Fruit fly (Drosophila melanogaster) whole organism, embryonic: ENCODE data around the gene amos.

Experiments used
- Adf1 ChIP-seq: fragments of 200-800 bp; sonication (Bioruptor generic); IDR thresholded peaks from 2 replicates; pipeline ENCODE4 v1.3.6; 2022; ENCODE audit warnings: missing biosample characterization, missing genetic modification characterization
- BtbVII ChIP-seq: fragments of 200-800 bp; sonication (Bioruptor generic); optimal IDR thresholded peaks from 3 replicates; lab custom pipeline; 2017; ENCODE audit warnings: missing biosample characterization, mild to moderate bottlenecking, missing genetic modification characterization
- CG10147 ChIP-seq: fragments of 200-800 bp; sonication (Bioruptor generic); optimal IDR thresholded peaks from 2 replicates; lab custom pipeline; 2019; ENCODE audit warnings: missing biosample characterization, mild to moderate bottlenecking, missing genetic modification characterization, moderate library complexity
- CG12219 ChIP-seq: fragments of 200-800 bp; sonication (Bioruptor generic); optimal IDR thresholded peaks from 3 replicates; lab custom pipeline; 2018; ENCODE audit warnings: missing biosample characterization, mild to moderate bottlenecking, missing genetic modification characterization
- CG12659 ChIP-seq: fragments of 200-800 bp; sonication (Bioruptor generic); optimal IDR thresholded peaks from 3 replicates; lab custom pipeline; 2017; ENCODE audit warnings: mild to moderate bottlenecking, missing biosample characterization, missing genetic modification reagents, missing genetic modification characterization
- CG12942 ChIP-seq: fragments of 200-800 bp; sonication (Bioruptor generic); optimal IDR thresholded peaks from 3 replicates; lab custom pipeline; 2016; ENCODE audit warnings: missing biosample characterization, missing genetic modification characterization
- CG13296 ChIP-seq: fragments of 200-800 bp; sonication (Bioruptor generic); optimal IDR thresholded peaks from 3 replicates; lab custom pipeline; 2018; ENCODE audit warnings: missing biosample characterization, mild to moderate bottlenecking, missing genetic modification characterization
- CG14860 ChIP-seq: fragments of 200-800 bp; sonication (Bioruptor generic); IDR thresholded peaks from 3 replicates; pipeline ENCODE4 v1.3.6; 2022; ENCODE audit warnings: missing biosample characterization, missing genetic modification characterization; ENCODE audit not compliant: partially characterized antibody
- CG1647 ChIP-seq: fragments of 200-800 bp; sonication (Bioruptor generic); optimal IDR thresholded peaks from 3 replicates; lab custom pipeline; 2016; ENCODE audit warnings: missing biosample characterization, missing genetic modification characterization
- CG16815 ChIP-seq: fragments of 200-800 bp; sonication (Bioruptor generic); optimal IDR thresholded peaks from 3 replicates; lab custom pipeline; 2017; ENCODE audit warnings: missing biosample characterization, mild to moderate bottlenecking, missing genetic modification characterization
- CG2889 ChIP-seq: fragments of 200-800 bp; sonication (Bioruptor generic); IDR thresholded peaks from 3 replicates; pipeline ENCODE4 v1.3.6; 2022; ENCODE audit warnings: missing biosample characterization, missing genetic modification characterization
- CG30403 ChIP-seq: fragments of 200-800 bp; sonication (Bioruptor generic); optimal IDR thresholded peaks from 3 replicates; lab custom pipeline; 2016; ENCODE audit warnings: missing biosample characterization, missing genetic modification characterization
- CG31441 ChIP-seq: fragments of 200-800 bp; sonication (Bioruptor generic); IDR thresholded peaks from 2 replicates; pipeline ENCODE4 v1.3.6; 2022; ENCODE audit warnings: missing biosample characterization, missing genetic modification characterization
- CG32772 ChIP-seq: fragments of 200-800 bp; sonication (Bioruptor generic); IDR thresholded peaks from 2 replicates; pipeline ENCODE4 v1.3.6; 2022; ENCODE audit warnings: missing biosample characterization, missing genetic modification characterization
- CG5953 ChIP-seq: fragments of 200-800 bp; sonication (Bioruptor generic); IDR thresholded peaks from 2 replicates; pipeline ENCODE4 v1.3.6; 2022; ENCODE audit warnings: missing biosample characterization, missing genetic modification characterization
- CG6765 ChIP-seq: fragments of 200-800 bp; sonication (Bioruptor generic); optimal IDR thresholded peaks from 3 replicates; lab custom pipeline; 2017; ENCODE audit warnings: missing biosample characterization, mild to moderate bottlenecking, missing genetic modification characterization
- CG7786 ChIP-seq: fragments of 200-800 bp; sonication (Bioruptor generic); optimal IDR thresholded peaks from 2 replicates; lab custom pipeline; 2016; ENCODE audit warnings: missing biosample characterization, missing genetic modification characterization
- CG8478 ChIP-seq: fragments of >200 bp; optimal IDR thresholded peaks from 2 replicates; lab custom pipeline; 2018
- CG8765 ChIP-seq: fragments of 200-800 bp; sonication (Bioruptor generic); IDR thresholded peaks from 2 replicates; pipeline ENCODE4 v1.3.6; 2022; ENCODE audit warnings: missing biosample characterization, missing genetic modification characterization
- Chrac-16 ChIP-seq: fragments of 200-800 bp; sonication (Bioruptor generic); optimal IDR thresholded peaks from 3 replicates; lab custom pipeline; 2016; ENCODE audit warnings: missing biosample characterization, missing genetic modification characterization
- D ChIP-seq, 2 experiments: fragments of 200-800 bp in 1 of 2; fragments of >200 bp in 1 of 2; sonication (Bioruptor generic) in 1 of 2; optimal IDR thresholded peaks; 2 replicates in 1 of 2; 3 replicates in 1 of 2; lab custom pipeline; 2017; ENCODE audit warnings: mild to moderate bottlenecking in 1 of 2, missing biosample characterization in 1 of 2, missing genetic modification characterization in 1 of 2, missing genetic modification reagents in 1 of 2
- Dad ChIP-seq: fragments of 200-800 bp; sonication (Bioruptor generic); optimal IDR thresholded peaks from 3 replicates; lab custom pipeline; 2016; ENCODE audit warnings: missing biosample characterization, missing genetic modification characterization
- Dek ChIP-seq: fragments of 200-800 bp; sonication (Bioruptor generic); optimal IDR thresholded peaks from 3 replicates; lab custom pipeline; 2019; ENCODE audit warnings: missing biosample characterization, mild to moderate bottlenecking, missing genetic modification characterization, moderate library complexity
- Ets97D ChIP-seq: fragments of 200-800 bp; sonication (Bioruptor generic); optimal IDR thresholded peaks from 3 replicates; lab custom pipeline; 2016; ENCODE audit warnings: missing biosample characterization, missing genetic modification characterization
- HLH54F ChIP-seq: fragments of 200-800 bp; sonication (Bioruptor generic); optimal IDR thresholded peaks from 3 replicates; lab custom pipeline; 2016; ENCODE audit warnings: missing biosample characterization, missing genetic modification characterization
- HmgD ChIP-seq: fragments of 200-800 bp; sonication (Bioruptor generic); optimal IDR thresholded peaks from 3 replicates; lab custom pipeline; 2016; ENCODE audit warnings: missing biosample characterization, missing genetic modification characterization
- Max ChIP-seq: fragments of 200-800 bp; sonication (Bioruptor generic); optimal IDR thresholded peaks from 2 replicates; lab custom pipeline; 2016; ENCODE audit warnings: missing biosample characterization, mild to moderate bottlenecking, missing genetic modification characterization
- NC2β ChIP-seq: fragments of 200-800 bp; sonication (Bioruptor generic); optimal IDR thresholded peaks from 2 replicates; lab custom pipeline; 2016; ENCODE audit warnings: missing biosample characterization, missing genetic modification characterization
- TFAM ChIP-seq: fragments of 200-800 bp; sonication (Bioruptor generic); optimal IDR thresholded peaks from 2 replicates; lab custom pipeline; 2017; ENCODE audit warnings: missing biosample characterization, missing genetic modification characterization, inconsistent platforms
- al ChIP-seq: fragments of 200-800 bp; sonication (Bioruptor generic); IDR thresholded peaks from 2 replicates; pipeline ENCODE4 v1.3.6; 2022; ENCODE audit warnings: missing biosample characterization, missing genetic modification characterization
- btn ChIP-seq: fragments of 200-800 bp; sonication (Bioruptor generic); optimal IDR thresholded peaks from 2 replicates; lab custom pipeline; 2016; ENCODE audit warnings: missing biosample characterization, missing genetic modification characterization
- chif ChIP-seq, 2 experiments: fragments of 200-800 bp; sonication (Bioruptor generic); optimal IDR thresholded peaks; 3 replicates each; lab custom pipeline; 2016; ENCODE audit warnings: missing biosample characterization in 2 of 2, missing genetic modification characterization in 2 of 2
- ci ChIP-seq: fragments of 200-800 bp; sonication (Bioruptor generic); IDR thresholded peaks from 3 replicates; pipeline ENCODE4 v1.3.6; 2022; ENCODE audit warnings: missing biosample characterization, missing genetic modification characterization
- exex ChIP-seq: fragments of 200-800 bp; sonication (Bioruptor generic); optimal IDR thresholded peaks from 4 replicates; lab custom pipeline; 2018; ENCODE audit warnings: missing biosample characterization, mild to moderate bottlenecking, missing genetic modification characterization, moderate library complexity
- gt ChIP-seq: fragments of 200-800 bp; sonication (Bioruptor generic); IDR thresholded peaks from 2 replicates; pipeline ENCODE4 v1.3.6; 2022; ENCODE audit warnings: missing biosample characterization, missing genetic modification characterization
- kah ChIP-seq: fragments of 200-800 bp; sonication (Bioruptor generic); optimal IDR thresholded peaks from 2 replicates; lab custom pipeline; 2018; ENCODE audit warnings: missing biosample characterization, mild to moderate bottlenecking, missing genetic modification characterization
- ken ChIP-seq: fragments of 200-800 bp; sonication (Bioruptor generic); IDR thresholded peaks from 3 replicates; pipeline ENCODE4 v1.3.6; 2022; ENCODE audit warnings: missing biosample characterization, missing genetic modification characterization
- maf-S ChIP-seq: fragments of 200-800 bp; sonication (Bioruptor generic); optimal IDR thresholded peaks from 2 replicates; lab custom pipeline; 2016; ENCODE audit warnings: missing biosample characterization, missing genetic modification characterization
- mirr ChIP-seq: fragments of 200-800 bp; sonication (Bioruptor generic); optimal IDR thresholded peaks from 3 replicates; lab custom pipeline; 2018; ENCODE audit warnings: missing biosample characterization, mild to moderate bottlenecking, missing genetic modification characterization
- pita ChIP-seq: fragments of 200-800 bp; sonication (Bioruptor generic); optimal IDR thresholded peaks from 2 replicates; lab custom pipeline; 2017; ENCODE audit warnings: missing biosample characterization, mild to moderate bottlenecking, missing genetic modification characterization
- prd ChIP-seq, 3 experiments: fragments of >200 bp in 2 of 3; fragments of 200-800 bp in 1 of 3; sonication (Bioruptor generic) in 1 of 3; optimal IDR thresholded peaks in 2 of 3; IDR thresholded peaks in 1 of 3; 2 replicates in 2 of 3; 3 replicates in 1 of 3; pipeline versions ENCODE4 v1.3.6 to Lab custom; 2017 to 2022; ENCODE audit warnings: missing biosample characterization in 1 of 3, missing genetic modification characterization in 1 of 3
- rib ChIP-seq: fragments of 200-800 bp; sonication (Bioruptor generic); IDR thresholded peaks from 2 replicates; pipeline ENCODE4 v1.3.6; 2022; ENCODE audit warnings: missing biosample characterization, missing genetic modification characterization
- run ChIP-seq: fragments of 200-800 bp; sonication (Bioruptor generic); optimal IDR thresholded peaks from 3 replicates; lab custom pipeline; 2018; ENCODE audit warnings: missing biosample characterization, mild to moderate bottlenecking, missing genetic modification characterization
- sc ChIP-seq, 3 experiments: fragments of >200 bp in 2 of 3; fragments of 200-800 bp in 1 of 3; sonication (Bioruptor generic) in 1 of 3; optimal IDR thresholded peaks; 2 replicates in 2 of 3; 3 replicates in 1 of 3; lab custom pipeline; 2017; ENCODE audit warnings: mild to moderate bottlenecking in 1 of 3, missing biosample characterization in 1 of 3, missing genetic modification characterization in 1 of 3, missing genetic modification reagents in 1 of 3
- sna ChIP-seq: fragments of 200-800 bp; sonication (Bioruptor generic); IDR thresholded peaks from 2 replicates; pipeline ENCODE4 v1.3.6; 2022; ENCODE audit warnings: missing biosample characterization, missing genetic modification characterization; ENCODE audit not compliant: partially characterized antibody
- tll ChIP-seq, 2 experiments: fragments of 200-800 bp in 1 of 2; fragments of >200 bp in 1 of 2; sonication (Bioruptor generic) in 1 of 2; optimal IDR thresholded peaks; 2 replicates each; lab custom pipeline; 2017 to 2019; ENCODE audit warnings: missing biosample characterization in 2 of 2, missing genetic modification characterization in 2 of 2, mild to moderate bottlenecking in 1 of 2, moderate library complexity in 1 of 2
- vfl ChIP-seq: fragments of 200-800 bp; sonication (Bioruptor generic); optimal IDR thresholded peaks from 2 replicates; lab custom pipeline; 2016; ENCODE audit warnings: missing biosample characterization, missing genetic modification characterization
- vnd ChIP-seq: fragments of 200-800 bp; sonication (Bioruptor generic); IDR thresholded peaks from 3 replicates; pipeline ENCODE4 v1.3.6; 2022; ENCODE audit warnings: missing biosample characterization, missing genetic modification characterization; ENCODE audit not compliant: partially characterized antibody

The amos gene

DNA sequence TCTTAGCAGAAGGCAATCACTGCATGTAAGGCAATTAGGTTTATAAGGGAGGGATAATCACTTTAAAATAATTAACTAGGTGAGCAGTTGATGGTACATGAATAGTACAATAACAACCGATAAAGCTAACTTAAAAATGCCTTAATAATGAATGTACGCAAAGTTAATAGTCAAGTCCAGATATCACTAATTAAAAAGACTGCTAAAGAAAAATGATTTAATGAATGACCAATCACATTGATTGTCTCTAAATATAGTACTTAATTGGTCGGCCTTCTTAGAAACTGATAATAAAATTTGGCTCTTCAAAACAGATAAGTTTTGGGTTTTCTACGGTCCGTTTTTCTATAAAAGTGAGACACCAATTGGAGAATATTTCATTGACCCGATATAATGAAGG lies 8.8 kb upstream of the amos start, which contains the start of gene CG31789:
Gene CG31789 (plus strand): TSS at position 380 of the 400 bp plus-strand sequence.
- TF ChIP-seq Chrac-16 (no peak), CG12942 (no peak), CG32772 (GFP tag; lab: Robert Waterston, UW) (no peak), exex (tag; lab: Kevin White, UChicago) (peak; percentile 98), CG14860 (GFP tag; lab: Robert Waterston, UW) (no peak), mirr (GFP tag; lab: Kevin White, UChicago) (peak; percentile 92), rib (GFP tag; lab: Robert Waterston, UW) (no peak), ken (GFP tag; lab: Robert Waterston, UW) (no peak)

dm6 chr2L:18604986-18605385 lies 8.3 kb upstream of the amos start, which contains the start of gene CG10413:
TSS of gene CG10413 (minus strand) at chr2L:18605249.
- TF ChIP-seq CG10147 (peak; percentile 97), CG8765 (peak; percentile 96), chif (GFP tag; optimal IDR thresholded peaks at IDR 0.05; lab: Kevin White, UChicago) (peak; percentile 97 to 98), CG16815 (peak; percentile 97), D (optimal IDR thresholded peaks at IDR 0.05; lab: Kevin White, UChicago) (no peak), D (GFP tag; optimal IDR thresholded peaks at IDR 0.05; lab: Kevin White, UChicago) (peak; percentile 94), CG8478 (lab: Kevin White, UChicago) (no peak), CG12659 (GFP tag; lab: Kevin White, UChicago) (peak; percentile 99), tll (GFP tag; optimal IDR thresholded peaks at IDR 0.05; lab: Kevin White, UChicago) (peak; percentile 30 to 94), kah (GFP tag; lab: Kevin White, UChicago) (peak; percentile 95), Ets97D (GFP tag; lab: Kevin White, UChicago) (peak; percentile 94), CG13296 (peak; percentile 98), CG7786 (GFP tag; lab: Kevin White, UChicago) (peak; percentile 98), CG30403 (GFP tag; lab: Kevin White, UChicago) (peak; percentile 99), HLH54F (GFP tag; lab: Kevin White, UChicago) (peak; percentile 98), gt (GFP tag; lab: Robert Waterston, UW) (peak; percentile 85), prd (optimal IDR thresholded peaks at IDR 0.05; lab: Kevin White, UChicago) (no peak), prd (GFP tag; IDR thresholded peaks at IDR 0.05; lab: Robert Waterston, UW) (peak; percentile 99), sna (GFP tag; lab: Robert Waterston, UW) (no peak), Adf1 (GFP tag; lab: Robert Waterston, UW) (peak; percentile 85), CG5953 (GFP tag; lab: Robert Waterston, UW) (peak; percentile 87), BtbVII (GFP tag; lab: Kevin White, UChicago) (peak; percentile 98), sc (optimal IDR thresholded peaks at IDR 0.05; lab: Kevin White, UChicago) (no peak), sc (GFP tag; optimal IDR thresholded peaks at IDR 0.05; lab: Kevin White, UChicago) (peak; percentile 92), HmgD (GFP tag; lab: Kevin White, UChicago) (peak; percentile 97), vnd (GFP tag; lab: Robert Waterston, UW) (no peak), al (GFP tag; lab: Robert Waterston, UW) (peak; percentile 98), CG6765 (GFP tag; lab: Kevin White, UChicago) (peak; percentile 97), CG12219 (GFP tag; lab: Kevin White, UChicago) (peak; percentile 98), NC2β (GFP tag; lab: Kevin White, UChicago) (peak; percentile 98), Dek (tag; lab: Kevin White, UChicago) (peak; percentile 98), Dad (GFP tag; lab: Kevin White, UChicago) (peak; percentile 96), CG2889 (GFP tag; lab: Robert Waterston, UW) (peak; percentile 97), pita (no peak), ci (GFP tag; lab: Robert Waterston, UW) (peak; percentile 98), CG1647 (GFP tag; lab: Kevin White, UChicago) (peak; percentile 97), TFAM (peak; percentile 84), run (tag; lab: Kevin White, UChicago) (peak; percentile 94), vfl (GFP tag; lab: Kevin White, UChicago) (peak; percentile 97), Max (GFP tag; lab: Kevin White, UChicago) (peak; percentile 98), CG31441 (GFP tag; lab: Robert Waterston, UW) (peak; percentile 97), maf-S (GFP tag; lab: Kevin White, UChicago) (peak; percentile 98), btn (GFP tag; lab: Kevin White, UChicago) (peak; percentile 92)
